Worm (Caenorhabditis elegans) whole organism, midembryonic: ENCODE measurements around the gene mcat-1.

Source experiments
- T22C8.4 ChIP-seq: fragments of 200-800 bp; sonication (Bioruptor generic); IDR thresholded peaks from 2 replicates; pipeline ENCODE4 v1.3.6; 2022; ENCODE audit warnings: missing genetic modification characterization, missing compliant biosample characterization
- cog-1 ChIP-seq: sonication (generic microtip); optimal IDR thresholded peaks from 2 replicates; lab custom pipeline; 2016; ENCODE audit warnings: missing genetic modification characterization, missing compliant biosample characterization
- flt-1 ChIP-seq: fragments of 200-800 bp; sonication (Bioruptor generic); IDR thresholded peaks from 2 replicates; pipeline ENCODE4 v1.3.6; 2022; ENCODE audit warnings: missing genetic modification characterization, missing compliant biosample characterization
- klf-2 ChIP-seq: fragments of 200-800 bp; sonication (Bioruptor generic); conservative IDR thresholded peaks from 2 replicates; pipeline ENCODE4 v1.3.6; 2022; ENCODE audit warnings: missing genetic modification reagents, missing genetic modification characterization, missing compliant biosample characterization
- med-1 ChIP-seq: sonication (generic microtip); optimal IDR thresholded peaks from 2 replicates; lab custom pipeline; 2017; ENCODE audit warnings: missing genetic modification characterization, mild to moderate bottlenecking, missing compliant biosample characterization, antibody characterized with exemption, missing genetic modification reagents; ENCODE audit not compliant: insufficient read depth
- ref-1 ChIP-seq: fragments of 200-800 bp; sonication (Bioruptor generic); conservative IDR thresholded peaks from 2 replicates; pipeline ENCODE4 v1.3.6; 2022; ENCODE audit warnings: missing genetic modification reagents, missing genetic modification characterization, missing compliant biosample characterization
- tab-1 ChIP-seq: fragments of 200-800 bp; sonication (Bioruptor generic); IDR thresholded peaks from 2 replicates; pipeline ENCODE4 v1.3.6; 2022; ENCODE audit warnings: missing genetic modification characterization, missing compliant biosample characterization
- ztf-23 ChIP-seq: fragments of 200-800 bp; sonication (Bioruptor generic); IDR thresholded peaks from 2 replicates; pipeline ENCODE4 v1.3.6; 2022; ENCODE audit warnings: missing genetic modification reagents, missing genetic modification characterization, missing compliant biosample characterization
- ztf-29 ChIP-seq: fragments of 200-800 bp; sonication (Bioruptor generic); IDR thresholded peaks from 2 replicates; pipeline ENCODE4 v1.3.6; 2022; ENCODE audit warnings: missing genetic modification reagents, missing genetic modification characterization, missing compliant biosample characterization

DNA sequence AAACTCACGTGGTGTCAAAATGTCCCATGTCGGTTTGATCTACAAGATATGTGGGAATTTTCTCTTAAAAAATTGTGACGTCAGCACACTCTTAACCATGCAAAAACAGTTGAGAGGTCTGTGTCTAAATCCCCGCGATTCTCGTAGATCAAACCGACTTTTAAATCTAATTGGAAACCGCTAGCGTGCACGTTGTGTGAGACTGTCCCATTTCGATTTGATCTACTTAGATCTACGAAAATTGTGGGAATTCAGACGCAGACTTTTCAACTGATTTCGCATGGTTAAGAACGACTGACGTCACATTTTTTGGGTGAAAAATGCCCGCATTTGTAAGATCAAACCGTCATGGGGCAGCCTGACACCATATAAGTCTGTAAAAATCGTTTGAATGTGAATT lies 33.4 kb downstream of the mcat-1 start:
- TF ChIP-seq cog-1 (tag; lab: Kevin White, UChicago) = no peak
- no peak for TF ChIP-seq T22C8.4 (GFP tag; lab: Robert Waterston, UW)
- no peak for TF ChIP-seq ztf-23 (GFP tag; lab: Robert Waterston, UW)
- TF ChIP-seq med-1 = no peak
- no peak for TF ChIP-seq flt-1
- TF ChIP-seq ref-1 (GFP tag; lab: Robert Waterston, UW) = no peak
- no peak for TF ChIP-seq klf-2 (GFP tag; lab: Robert Waterston, UW)
- TF ChIP-seq tab-1 (GFP tag; lab: Robert Waterston, UW) = no peak
- TF ChIP-seq ztf-29 (GFP tag; lab: Robert Waterston, UW) = no peak
